Fruit fly (Drosophila melanogaster): ENCODE data around the gene CG11668.

CG11668 gene

DNA sequence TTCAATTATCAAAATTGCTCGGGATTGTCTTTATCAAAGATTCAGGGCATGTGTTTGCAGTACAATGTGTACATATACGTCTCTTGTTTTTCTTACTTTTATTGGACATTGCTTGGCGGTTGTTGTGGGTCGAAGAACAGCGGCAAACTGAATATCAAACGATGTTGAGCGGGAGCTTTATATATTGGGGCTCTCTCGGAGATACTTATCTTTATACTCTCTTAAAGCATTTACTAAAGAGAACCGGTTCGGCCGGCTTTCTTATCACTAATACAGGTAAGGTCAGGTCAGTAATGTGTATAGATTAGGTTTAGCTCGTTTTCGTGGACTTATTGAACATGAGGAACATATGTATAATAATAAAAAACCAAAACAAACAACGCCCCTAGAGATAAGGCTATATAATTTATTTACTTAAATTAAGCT lies 13.1 kb downstream of the CG11668 start, which contains the start of gene CG7966:
Gene CG7966 (minus strand): TSS at position 156 of the 426 bp plus-strand sequence.
- TF ChIP-seq CG4496 (GFP tag; IDR thresholded peaks at IDR 0.05): peak; percentile 59; the same call in 1 of the 3 replicates
- peak; percentile 34 for TF ChIP-seq Snoo (tag; optimal IDR thresholded peaks at IDR 0.05)
- no peak for TF ChIP-seq CG10348 (GFP tag; IDR thresholded peaks at IDR 0.05)
- peak; percentile 1 for TF ChIP-seq CG8159 (tag; optimal IDR thresholded peaks at IDR 0.05)
- TF ChIP-seq Ets98B (GFP tag; IDR thresholded peaks at IDR 0.05): peak; percentile 43; the same call in 1 of the 2 replicates
- TF ChIP-seq CG9948 (tag; optimal IDR thresholded peaks at IDR 0.05): no peak
- no peak for TF ChIP-seq CG32121 (GFP tag; IDR thresholded peaks at IDR 0.05)
- TF ChIP-seq EcR (GFP tag; optimal IDR thresholded peaks at IDR 0.05): peak; percentile 67
- peak; percentile 6 for TF ChIP-seq CG15710 (tag; optimal IDR thresholded peaks at IDR 0.05)
- peak; percentile 28; the same call in 1 of the 3 replicates for TF ChIP-seq fd96Ca (GFP tag; IDR thresholded peaks at IDR 0.05)
- TF ChIP-seq CG14655 (GFP tag; optimal IDR thresholded peaks at IDR 0.05): no peak
- peak; percentile 41 for TF ChIP-seq gl (tag; optimal IDR thresholded peaks at IDR 0.05)
- TF ChIP-seq CG12605 (GFP tag; IDR thresholded peaks at IDR 0.05): peak; percentile 53

DNA sequence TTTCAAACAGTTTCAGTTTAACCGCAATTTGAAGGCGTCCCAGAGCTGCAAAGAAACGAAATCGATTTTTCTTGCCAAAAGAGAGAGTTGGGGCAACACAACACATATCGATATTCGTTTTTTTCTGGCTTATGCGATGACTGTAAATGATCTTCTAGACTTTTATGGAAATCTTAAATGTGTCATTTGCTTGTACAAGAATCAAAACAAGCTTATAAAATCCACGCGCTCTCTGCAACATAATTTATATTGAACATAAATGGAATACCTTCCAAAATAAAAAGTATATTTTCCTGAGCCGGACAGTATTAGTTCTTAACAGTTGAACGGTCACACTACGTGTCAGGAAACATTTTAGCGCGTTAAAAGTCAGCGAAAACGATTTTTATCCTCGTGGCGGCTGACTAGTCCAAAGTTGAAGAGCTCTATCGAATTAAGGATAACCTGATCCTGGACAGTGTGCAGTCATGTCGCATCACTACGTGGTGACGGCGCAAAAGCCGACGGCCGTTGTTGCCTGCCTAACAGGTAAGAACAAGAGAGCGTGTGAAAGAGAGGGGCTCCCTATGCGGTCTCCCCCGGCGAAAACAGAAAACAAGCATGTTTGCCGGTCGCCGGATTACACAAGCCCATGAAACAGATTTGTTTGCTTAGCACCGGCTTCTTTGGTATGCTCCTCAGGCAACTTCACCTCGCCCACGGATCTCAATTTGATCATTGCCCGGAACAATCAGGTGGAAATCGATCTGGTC lies 13.9 kb downstream of the CG11668 start, which contains the start of gene pic:
Gene pic (plus strand): TSS at position 304 of the 752 bp plus-strand sequence.
- TF ChIP-seq EcR (GFP tag; optimal IDR thresholded peaks at IDR 0.05) (no peak), CG8301 (tag; optimal IDR thresholded peaks at IDR 0.05) (no peak), fd96Ca (GFP tag; IDR thresholded peaks at IDR 0.05) (no peak), CG12605 (GFP tag; IDR thresholded peaks at IDR 0.05) (no peak), CG14655 (GFP tag; optimal IDR thresholded peaks at IDR 0.05) (no peak), Pif1A (GFP tag; optimal IDR thresholded peaks at IDR 0.05) (no peak), CG34367 (tag; optimal IDR thresholded peaks at IDR 0.05) (no peak), CG13204 (GFP tag; optimal IDR thresholded peaks at IDR 0.05) (no peak), CG15710 (tag; optimal IDR thresholded peaks at IDR 0.05) (no peak), CG10348 (GFP tag; IDR thresholded peaks at IDR 0.05) (no peak), CG4496 (GFP tag; IDR thresholded peaks at IDR 0.05) (no peak), CG32121 (GFP tag; IDR thresholded peaks at IDR 0.05) (no peak), CG17806 (tag; optimal IDR thresholded peaks at IDR 0.05) (no peak), Pif1B (GFP tag; optimal IDR thresholded peaks at IDR 0.05) (no peak)

DNA sequence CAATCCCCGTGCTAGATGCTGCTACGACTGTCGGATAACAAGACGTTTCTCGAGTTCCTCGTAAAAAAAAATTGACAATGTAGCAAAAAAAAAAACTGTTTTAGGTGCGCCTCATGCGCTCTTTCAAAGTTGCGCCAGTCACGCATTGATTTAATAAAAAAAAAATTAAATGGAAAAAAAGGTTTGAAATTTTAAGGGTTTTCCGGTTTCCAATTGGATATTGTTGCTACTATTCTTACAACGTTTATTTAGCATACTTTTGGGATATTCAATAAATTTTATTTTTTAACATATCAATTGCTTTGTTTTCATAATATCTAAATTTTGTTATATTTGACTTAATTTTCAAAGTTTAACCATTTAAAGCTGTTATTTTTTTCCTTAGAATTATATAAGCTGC lies 18.4 kb downstream of the CG11668 start:
- TF ChIP-seq Ets98B (GFP tag; IDR thresholded peaks at IDR 0.05) (no peak), CG4496 (GFP tag; IDR thresholded peaks at IDR 0.05) (no peak), D1 (tag; optimal IDR thresholded peaks at IDR 0.05) (no peak), CG9948 (tag; optimal IDR thresholded peaks at IDR 0.05) (no peak), CG8301 (tag; optimal IDR thresholded peaks at IDR 0.05) (no peak), Pif1B (GFP tag; optimal IDR thresholded peaks at IDR 0.05) (no peak), CG12605 (GFP tag; IDR thresholded peaks at IDR 0.05) (no peak), EcR (GFP tag; optimal IDR thresholded peaks at IDR 0.05) (no peak), CG8159 (tag; optimal IDR thresholded peaks at IDR 0.05) (no peak), CG34367 (tag; optimal IDR thresholded peaks at IDR 0.05) (no peak), fd96Ca (GFP tag; IDR thresholded peaks at IDR 0.05) (no peak), Pif1A (GFP tag; optimal IDR thresholded peaks at IDR 0.05) (no peak), Snoo (tag; optimal IDR thresholded peaks at IDR 0.05) (no peak), rn (GFP tag; IDR thresholded peaks at IDR 0.05) (no peak), CG15710 (tag; optimal IDR thresholded peaks at IDR 0.05) (no peak), CG32121 (GFP tag; IDR thresholded peaks at IDR 0.05) (no peak), CG17806 (tag; optimal IDR thresholded peaks at IDR 0.05) (no peak)

DNA sequence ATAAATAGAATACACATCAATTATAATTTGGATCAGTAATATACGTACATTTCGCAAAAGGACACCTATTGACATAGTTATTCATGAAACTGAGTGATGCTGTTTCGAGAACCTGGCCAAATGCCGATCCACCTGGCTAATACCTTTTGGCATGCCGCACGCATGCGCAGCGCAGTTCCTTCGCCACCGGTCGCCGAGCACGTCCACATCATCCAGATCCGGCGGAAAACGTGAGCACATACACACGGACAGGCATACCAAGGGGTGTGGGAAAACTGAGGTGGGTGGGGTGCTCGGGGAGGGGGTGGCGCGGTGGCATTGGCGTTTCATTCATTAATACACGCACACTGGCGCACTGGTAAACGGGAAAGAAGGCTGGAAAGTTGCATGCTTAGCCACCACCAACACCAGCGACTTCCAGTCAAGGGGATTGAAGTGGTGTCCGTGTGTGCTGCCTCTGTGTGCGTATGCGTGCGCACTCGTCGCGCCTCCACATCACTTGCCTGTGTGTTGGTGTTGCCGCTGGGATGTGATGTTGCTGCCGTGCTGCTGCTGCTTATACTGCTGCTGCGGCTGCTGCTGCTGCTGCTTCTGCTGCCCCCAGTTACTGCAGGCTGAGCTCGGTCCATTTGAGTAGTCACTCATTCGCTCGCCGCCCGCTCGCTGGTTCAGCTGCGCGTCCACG lies 19.1 kb downstream of the CG11668 start, which contains the start of gene sim:
Gene sim (plus strand): TSS at position 635 of the 685 bp plus-strand sequence.
- TF ChIP-seq CG17806 (tag; optimal IDR thresholded peaks at IDR 0.05): no peak
- TF ChIP-seq CG13204 (GFP tag; optimal IDR thresholded peaks at IDR 0.05): peak; percentile 47
- TF ChIP-seq CG14655 (GFP tag; optimal IDR thresholded peaks at IDR 0.05): no peak
- TF ChIP-seq fd96Ca (GFP tag; IDR thresholded peaks at IDR 0.05): 0 out of 3 replicates have a peak, but pooled peaks have one; percentile 35

DNA sequence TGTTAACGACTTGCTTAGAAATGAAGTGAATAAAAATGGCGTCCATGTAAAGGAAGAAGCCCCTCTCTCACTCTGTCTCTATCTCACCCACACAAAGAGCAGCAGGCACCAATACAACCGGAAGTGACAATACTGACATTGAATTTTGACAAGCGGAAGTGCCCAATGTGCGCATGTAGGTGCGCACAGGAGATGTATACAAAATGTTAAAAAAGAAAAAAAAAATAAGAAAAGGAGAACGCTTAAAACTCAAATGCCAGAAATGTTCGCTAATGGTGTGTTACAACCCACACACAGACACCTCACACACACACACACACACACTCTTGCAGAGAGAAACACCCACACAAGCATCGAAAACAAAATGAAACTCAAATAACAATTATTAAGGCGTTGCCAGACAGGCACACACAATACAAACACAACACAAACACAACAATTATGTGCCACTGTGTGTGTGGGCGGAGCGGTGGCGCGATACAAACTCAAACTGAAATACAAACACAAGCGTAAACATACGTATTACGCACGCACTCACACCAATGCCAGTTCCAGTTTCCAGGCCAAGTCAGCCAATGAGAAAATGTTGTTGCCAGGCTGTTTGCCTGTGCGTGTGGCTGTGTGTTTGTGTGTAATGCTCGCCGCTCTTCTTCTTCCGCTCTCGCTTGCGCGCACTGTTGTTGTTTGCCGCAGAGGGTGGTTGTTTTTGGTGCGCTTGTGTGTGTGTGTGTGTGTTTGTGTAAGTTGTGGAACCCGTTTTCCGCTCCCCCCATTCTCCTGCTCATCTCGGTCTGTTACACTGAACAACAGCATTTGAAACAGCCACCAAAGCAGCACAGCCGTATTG lies 25.8 kb downstream of the CG11668 start:
- TF ChIP-seq CG34367 (tag; optimal IDR thresholded peaks at IDR 0.05) (no peak), CG8159 (tag; optimal IDR thresholded peaks at IDR 0.05) (no peak), EcR (GFP tag; optimal IDR thresholded peaks at IDR 0.05) (no peak), Snoo (tag; optimal IDR thresholded peaks at IDR 0.05) (no peak), fd96Ca (GFP tag; IDR thresholded peaks at IDR 0.05) (peak; percentile 40; the same call in 1 of the 3 replicates)
